Worm (Caenorhabditis elegans) whole organism, late embryonic: ENCODE measurements around the gene F12D9.2.

Experiments used
- C38D4.7 ChIP-seq: fragments of 200-800 bp; sonication (Bioruptor generic); optimal IDR thresholded peaks from 2 replicates; lab custom pipeline; 2018; ENCODE audit warnings: mild to moderate bottlenecking, missing genetic modification characterization, moderate library complexity, missing compliant biosample characterization
- ama-1 ChIP-seq: fragments of 150-350 bp; optimal IDR thresholded peaks from 2 replicates; lab custom pipeline; 2014

DNA sequence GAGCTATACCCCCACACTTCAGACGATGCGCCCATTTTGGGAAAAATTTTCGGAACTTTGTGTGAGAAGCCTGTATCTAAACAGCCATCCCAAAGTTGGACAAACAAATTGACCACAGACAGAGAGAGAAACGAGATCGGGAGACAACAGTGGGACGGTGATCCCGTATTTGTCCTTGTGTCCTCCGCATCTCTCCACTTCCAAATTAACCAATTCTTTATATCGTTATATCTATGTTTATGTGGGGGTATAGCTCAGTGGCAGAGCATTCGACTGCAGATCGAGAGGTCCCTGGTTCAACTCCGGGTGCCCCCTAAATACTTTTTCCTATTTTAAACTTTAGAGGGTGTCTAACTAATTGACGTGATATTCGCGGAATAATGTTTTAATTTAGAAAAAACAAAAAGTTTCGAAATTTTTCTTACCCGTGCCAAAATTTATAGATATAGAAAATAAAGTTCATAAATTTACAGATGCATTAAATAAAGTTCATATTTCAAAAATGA lies 8.2 kb downstream of the F12D9.2 start:
- TF ChIP-seq C38D4.7 = peak; percentile 68
- no peak for TF ChIP-seq ama-1
